ENCODE assay signal across 4 worm cellular contexts in genomic region chrIII:13462965-13463783, ce11.
TF ChIP-seq lines count a peak whose summit lies in the region.

Gene ant-1.1 (plus strand): TSS chrIII:13463163.

TF ChIP-seq in whole organism, L2 larva, 48 proteins besides CTCF, POLR2A, EP300 and RAD21 (continues in another document):
- TF ChIP-seq sma-3 (GFP tag; optimal IDR thresholded peaks at IDR 0.05; lab: Kevin White, UChicago) (peak; percentile 98), mdl-1 (tag; optimal IDR thresholded peaks at IDR 0.05; lab: Kevin White, UChicago) (peak in 1 of 2 experiments; percentile 30), crh-2 (tag; optimal IDR thresholded peaks at IDR 0.05; lab: Kevin White, UChicago) (peak; percentile 94), mbf-1 (tag; optimal IDR thresholded peaks at IDR 0.05; lab: Kevin White, UChicago) (no peak), nhr-129 (tag; optimal IDR thresholded peaks at IDR 0.05; lab: Kevin White, UChicago) (peak; percentile 91), snpc-4 (tag; optimal IDR thresholded peaks at IDR 0.05; lab: Kevin White, UChicago) (peak; percentile 81), R02D3.7 (tag; optimal IDR thresholded peaks at IDR 0.05; lab: Kevin White, UChicago) (no peak), sma-9 (GFP tag; optimal IDR thresholded peaks at IDR 0.05; lab: Kevin White, UChicago) (peak; percentile 91), sma-9 (tag; optimal IDR thresholded peaks at IDR 0.05; lab: Kevin White, UChicago) (no peak), zag-1 (tag; optimal IDR thresholded peaks at IDR 0.05; lab: Kevin White, UChicago) (peak; percentile 85), mab-5 (tag; optimal IDR thresholded peaks at IDR 0.05; lab: Kevin White, UChicago) (peak; percentile 93), nhr-10 (tag; optimal IDR thresholded peaks at IDR 0.05; lab: Kevin White, UChicago) (peak; percentile 44), fos-1 (tag; optimal IDR thresholded peaks at IDR 0.05; lab: Kevin White, UChicago) (peak; percentile 52), ztf-1 (GFP tag; conservative IDR thresholded peaks at IDR 0.05; lab: Robert Waterston, UW) (no peak), ama-1 (optimal IDR thresholded peaks at IDR 0.05; lab: Kevin White, UChicago) (peak; percentile 92), nhr-23 (tag; optimal IDR thresholded peaks at IDR 0.05; lab: Kevin White, UChicago) (no peak), nhr-77 (tag; optimal IDR thresholded peaks at IDR 0.05; lab: Kevin White, UChicago) (peak; percentile 36), alr-1 (tag; optimal IDR thresholded peaks at IDR 0.05; lab: Kevin White, UChicago) (no peak), ZK546.5 (tag; optimal IDR thresholded peaks at IDR 0.05; lab: Kevin White, UChicago) (peak; percentile 99), dmd-4 (tag; optimal IDR thresholded peaks at IDR 0.05; lab: Kevin White, UChicago) (no peak), nhr-25 (tag; optimal IDR thresholded peaks at IDR 0.05; lab: Kevin White, UChicago) (peak; percentile 95), unc-55 (GFP tag; optimal IDR thresholded peaks at IDR 0.05; lab: Kevin White, UChicago) (peak; percentile 97), skn-1 (tag; optimal IDR thresholded peaks at IDR 0.05; lab: Kevin White, UChicago) (no peak)

TF ChIP-seq in whole organism, L4 larva, 104 proteins besides CTCF, POLR2A, EP300 and RAD21 (continues in another document):
- peak; percentile 95 for TF ChIP-seq mes-2 (tag; optimal IDR thresholded peaks at IDR 0.05; lab: Kevin White, UChicago; ENCODE audit: poor library complexity, severe bottlenecking)
- TF ChIP-seq unc-39 (tag; optimal IDR thresholded peaks at IDR 0.05; lab: Kevin White, UChicago) = no peak
- peak; percentile 47 for TF ChIP-seq jun-1 (tag; optimal IDR thresholded peaks at IDR 0.05; lab: Kevin White, UChicago)
- TF ChIP-seq saeg-2 (GFP tag; IDR thresholded peaks at IDR 0.05; lab: Robert Waterston, UW) = peak; percentile 86
- peak; percentile 84 for TF ChIP-seq nhr-102 (tag; optimal IDR thresholded peaks at IDR 0.05; lab: Kevin White, UChicago)
- peak; percentile 85 for TF ChIP-seq F37D6.2 (tag; optimal IDR thresholded peaks at IDR 0.05; lab: Kevin White, UChicago)
- TF ChIP-seq hlh-11 (tag; optimal IDR thresholded peaks at IDR 0.05; lab: Kevin White, UChicago) = peak; percentile 94
- TF ChIP-seq madf-9 (GFP tag; conservative IDR thresholded peaks at IDR 0.05; lab: Robert Waterston, UW) = peak; percentile 85
- no peak for TF ChIP-seq mxl-2 (GFP tag; conservative IDR thresholded peaks at IDR 0.05; lab: Robert Waterston, UW)
- peak; percentile 53 for TF ChIP-seq ceh-28 (tag; optimal IDR thresholded peaks at IDR 0.05; lab: Kevin White, UChicago)
- peak; percentile 81 for TF ChIP-seq tra-1 (GFP tag; IDR thresholded peaks at IDR 0.05; lab: Robert Waterston, UW)
- peak; percentile 45; the same call in 1 of the 2 replicates for TF ChIP-seq lin-1 (GFP tag; IDR thresholded peaks at IDR 0.05; lab: Robert Waterston, UW)
- no peak for TF ChIP-seq lin-39 (tag; optimal IDR thresholded peaks at IDR 0.05; lab: Kevin White, UChicago)
- TF ChIP-seq daf-16 (GFP tag; optimal IDR thresholded peaks at IDR 0.05; lab: Kevin White, UChicago) = peak; percentile 35 to 52
- peak; percentile 59 for TF ChIP-seq daf-16 (tag; optimal IDR thresholded peaks at IDR 0.05; lab: Kevin White, UChicago)
- 0 out of 2 replicates have a peak, but pooled peaks have one; percentile 59 for TF ChIP-seq vab-7 (GFP tag; IDR thresholded peaks at IDR 0.05; lab: Robert Waterston, UW)
- TF ChIP-seq egl-27 (tag; optimal IDR thresholded peaks at IDR 0.05; lab: Kevin White, UChicago) = no peak
- no peak for TF ChIP-seq zip-11 (GFP tag; IDR thresholded peaks at IDR 0.05; lab: Robert Waterston, UW)
- peak; percentile 86 for TF ChIP-seq T20F7.1 (GFP tag; optimal IDR thresholded peaks at IDR 0.05; lab: Kevin White, UChicago)
- TF ChIP-seq daf-19 (GFP tag; conservative IDR thresholded peaks at IDR 0.05; lab: Robert Waterston, UW) = peak; percentile 71
- TF ChIP-seq ceh-44 (GFP tag; IDR thresholded peaks at IDR 0.05; lab: Robert Waterston, UW) = peak; percentile 47; the same call in 1 of the 2 replicates
- TF ChIP-seq nhr-6 (tag; optimal IDR thresholded peaks at IDR 0.05; lab: Kevin White, UChicago) = peak; percentile 86
- no peak for TF ChIP-seq zag-1 (tag; optimal IDR thresholded peaks at IDR 0.05; lab: Kevin White, UChicago)

TF ChIP-seq in whole organism, late embryonic, 69 proteins besides CTCF, POLR2A, EP300 and RAD21 (continues in another document):
- TF ChIP-seq pax-1 (tag; optimal IDR thresholded peaks at IDR 0.05; lab: Kevin White, UChicago) (peak; percentile 68), sox-2 (GFP tag; IDR thresholded peaks at IDR 0.05; lab: Robert Waterston, UW) (no peak), pqm-1 (tag; optimal IDR thresholded peaks at IDR 0.05; lab: Kevin White, UChicago) (no peak), sox-4 (tag; optimal IDR thresholded peaks at IDR 0.05; lab: Kevin White, UChicago) (no peak), pros-1 (tag; optimal IDR thresholded peaks at IDR 0.05; lab: Kevin White, UChicago) (peak; percentile 50), hlh-30 (tag; optimal IDR thresholded peaks at IDR 0.05; lab: Kevin White, UChicago; ENCODE audit: insufficient read depth) (peak; percentile 53), dmd-4 (tag; optimal IDR thresholded peaks at IDR 0.05; lab: Kevin White, UChicago; ENCODE audit: borderline replicate concordance) (no peak), ceh-22 (tag; optimal IDR thresholded peaks at IDR 0.05; lab: Kevin White, UChicago) (no peak), ceh-48 (tag; optimal IDR thresholded peaks at IDR 0.05; lab: Kevin White, UChicago) (peak; percentile 29), rnt-1 (tag; optimal IDR thresholded peaks at IDR 0.05; lab: Kevin White, UChicago) (peak; percentile 59), syd-9 (tag; optimal IDR thresholded peaks at IDR 0.05; lab: Kevin White, UChicago) (no peak), C08G9.2 (tag; optimal IDR thresholded peaks at IDR 0.05; lab: Kevin White, UChicago) (no peak), tbx-2 (tag; optimal IDR thresholded peaks at IDR 0.05; lab: Kevin White, UChicago) (peak; percentile 75), ceh-14 (tag; optimal IDR thresholded peaks at IDR 0.05; lab: Kevin White, UChicago) (peak; percentile 56), ama-1 (optimal IDR thresholded peaks at IDR 0.05; lab: Kevin White, UChicago) (no peak), ceh-45 (GFP tag; IDR thresholded peaks at IDR 0.05; lab: Robert Waterston, UW) (no peak), ceh-24 (tag; optimal IDR thresholded peaks at IDR 0.05; lab: Kevin White, UChicago) (peak; percentile 26), ahr-1 (tag; optimal IDR thresholded peaks at IDR 0.05; lab: Kevin White, UChicago) (no peak), C38D4.7 (GFP tag; optimal IDR thresholded peaks at IDR 0.05; lab: Kevin White, UChicago) (peak; percentile 7), pha-4 (tag; optimal IDR thresholded peaks at IDR 0.05; lab: Kevin White, UChicago) (no peak), ceh-9 (tag; optimal IDR thresholded peaks at IDR 0.05; lab: Kevin White, UChicago) (no peak), hlh-15 (tag; optimal IDR thresholded peaks at IDR 0.05; lab: Kevin White, UChicago) (no peak), pat-9 (tag; optimal IDR thresholded peaks at IDR 0.05; lab: Kevin White, UChicago) (no peak), lin-11 (tag; optimal IDR thresholded peaks at IDR 0.05; lab: Kevin White, UChicago) (no peak), hlh-13 (GFP tag; optimal IDR thresholded peaks at IDR 0.05; lab: Kevin White, UChicago) (no peak), pag-3 (tag; optimal IDR thresholded peaks at IDR 0.05; lab: Kevin White, UChicago; ENCODE audit: borderline replicate concordance) (no peak), ets-4 (tag; optimal IDR thresholded peaks at IDR 0.05; lab: Kevin White, UChicago) (peak; percentile 50)

TF ChIP-seq in whole organism, mixed stage, embryonic, 35 proteins besides CTCF, POLR2A, EP300 and RAD21 (continues in another document):
- TF ChIP-seq sem-2 (GFP tag; optimal IDR thresholded peaks at IDR 0.05; lab: Kevin White, UChicago) (no peak), ces-1 (GFP tag; optimal IDR thresholded peaks at IDR 0.05; lab: Kevin White, UChicago) (peak; percentile 42), unc-120 (tag; optimal IDR thresholded peaks at IDR 0.05; lab: Kevin White, UChicago; ENCODE audit: poor library complexity, severe bottlenecking) (peak; percentile 86), mab-5 (tag; optimal IDR thresholded peaks at IDR 0.05; lab: Kevin White, UChicago) (no peak), cnd-1 (tag; optimal IDR thresholded peaks at IDR 0.05; lab: Kevin White, UChicago) (peak; percentile 21), pha-4 (tag; optimal IDR thresholded peaks at IDR 0.05; lab: Kevin White, UChicago) (peak; percentile 91), ztf-11 (tag; optimal IDR thresholded peaks at IDR 0.05; lab: Kevin White, UChicago) (no peak), nhr-12 (tag; optimal IDR thresholded peaks at IDR 0.05; lab: Kevin White, UChicago) (no peak), drap-1 (GFP tag; optimal IDR thresholded peaks at IDR 0.05; lab: Kevin White, UChicago) (peak; percentile 56), bed-3 (GFP tag; optimal IDR thresholded peaks at IDR 0.05; lab: Kevin White, UChicago) (peak; percentile 18), lin-13 (tag; optimal IDR thresholded peaks at IDR 0.05; lab: Kevin White, UChicago) (peak; percentile 90), elt-1 (tag; optimal IDR thresholded peaks at IDR 0.05; lab: Kevin White, UChicago; ENCODE audit: borderline replicate concordance, insufficient read depth) (no peak), mep-1 (tag; optimal IDR thresholded peaks at IDR 0.05; lab: Kevin White, UChicago) (peak; percentile 83), mls-2 (tag; optimal IDR thresholded peaks at IDR 0.05; lab: Kevin White, UChicago) (peak; percentile 74), tbx-8 (GFP tag; optimal IDR thresholded peaks at IDR 0.05; lab: Kevin White, UChicago) (no peak), sptf-1 (tag; optimal IDR thresholded peaks at IDR 0.05; lab: Kevin White, UChicago) (peak; percentile 82), unc-39 (tag; optimal IDR thresholded peaks at IDR 0.05; lab: Kevin White, UChicago) (no peak), elt-3 (tag; optimal IDR thresholded peaks at IDR 0.05; lab: Kevin White, UChicago) (no peak), blmp-1 (tag; optimal IDR thresholded peaks at IDR 0.05; lab: Kevin White, UChicago) (no peak), nhr-76 (tag; optimal IDR thresholded peaks at IDR 0.05; lab: Kevin White, UChicago) (no peak), nhr-237 (tag; optimal IDR thresholded peaks at IDR 0.05; lab: Kevin White, UChicago) (peak; percentile 94), nhr-28 (tag; optimal IDR thresholded peaks at IDR 0.05; lab: Kevin White, UChicago) (no peak), flh-1 (GFP tag; optimal IDR thresholded peaks at IDR 0.05; lab: Kevin White, UChicago) (no peak), ham-2 (GFP tag; optimal IDR thresholded peaks at IDR 0.05; lab: Kevin White, UChicago) (peak; percentile 6), unc-62 (GFP tag; optimal IDR thresholded peaks at IDR 0.05; lab: Kevin White, UChicago) (no peak), ceh-39 (tag; optimal IDR thresholded peaks at IDR 0.05; lab: Kevin White, UChicago) (peak; percentile 54), lsy-2 (tag; optimal IDR thresholded peaks at IDR 0.05; lab: Kevin White, UChicago) (peak; percentile 99), nhr-2 (tag; optimal IDR thresholded peaks at IDR 0.05; lab: Kevin White, UChicago) (peak; percentile 38), ceh-43 (GFP tag; optimal IDR thresholded peaks at IDR 0.05; lab: Kevin White, UChicago) (peak; percentile 37)
